Worm (Caenorhabditis elegans): Measurements from ENCODE around the gene actl-1.

Gene actl-1

ce11 chrX:6509813-6510212 is 10.2 kb upstream of the actl-1 start:
- TF ChIP-seq nhr-76 (tag; optimal IDR thresholded peaks at IDR 0.05): no peak
- peak; percentile 69 for TF ChIP-seq unc-62 (GFP tag; optimal IDR thresholded peaks at IDR 0.05)
- no peak for TF ChIP-seq ceh-43 (GFP tag; optimal IDR thresholded peaks at IDR 0.05)
- peak; percentile 98 for TF ChIP-seq hlh-1 (tag; optimal IDR thresholded peaks at IDR 0.05)
- TF ChIP-seq blmp-1 (tag; optimal IDR thresholded peaks at IDR 0.05): no peak
- TF ChIP-seq nhr-28 (tag; optimal IDR thresholded peaks at IDR 0.05): no peak
- TF ChIP-seq sem-2 (GFP tag; optimal IDR thresholded peaks at IDR 0.05): no peak
- TF ChIP-seq unc-120 (tag; optimal IDR thresholded peaks at IDR 0.05; ENCODE audit: poor library complexity, severe bottlenecking): peak; percentile 73

ce11 chrX:6507734-6508133 is 8.1 kb upstream of the actl-1 start:
- TF ChIP-seq hlh-1 (tag; optimal IDR thresholded peaks at IDR 0.05) (peak; percentile 51), blmp-1 (tag; optimal IDR thresholded peaks at IDR 0.05) (no peak)

ce11 chrX:6505662-6506061 is 6.0 kb upstream of the actl-1 start, which contains the start of gene glr-8:
glr-8 (plus strand) TSS chrX:6505980.
- no peak for TF ChIP-seq tbx-8 (GFP tag; optimal IDR thresholded peaks at IDR 0.05)
- no peak for TF ChIP-seq unc-62 (GFP tag; optimal IDR thresholded peaks at IDR 0.05)
- TF ChIP-seq nhr-28 (tag; optimal IDR thresholded peaks at IDR 0.05): no peak
- no peak for TF ChIP-seq sptf-1 (tag; optimal IDR thresholded peaks at IDR 0.05)
- no peak for TF ChIP-seq bed-3 (GFP tag; optimal IDR thresholded peaks at IDR 0.05)
- no peak for TF ChIP-seq mep-1 (tag; optimal IDR thresholded peaks at IDR 0.05)
- TF ChIP-seq cnd-1 (tag; optimal IDR thresholded peaks at IDR 0.05): no peak
- no peak for TF ChIP-seq blmp-1 (tag; optimal IDR thresholded peaks at IDR 0.05)
- TF ChIP-seq unc-120 (tag; optimal IDR thresholded peaks at IDR 0.05; ENCODE audit: poor library complexity, severe bottlenecking): no peak
- no peak for TF ChIP-seq mls-2 (tag; optimal IDR thresholded peaks at IDR 0.05)
- TF ChIP-seq ceh-39 (tag; optimal IDR thresholded peaks at IDR 0.05): no peak
- TF ChIP-seq snpc-4 (tag; optimal IDR thresholded peaks at IDR 0.05): no peak
- no peak for TF ChIP-seq ztf-11 (tag; optimal IDR thresholded peaks at IDR 0.05)

- TF ChIP-seq zip-8 (tag; optimal IDR thresholded peaks at IDR 0.05) (no peak), sptf-1 (tag; optimal IDR thresholded peaks at IDR 0.05) (peak; percentile 42), drap-1 (GFP tag; optimal IDR thresholded peaks at IDR 0.05) (peak; percentile 23), ces-1 (GFP tag; optimal IDR thresholded peaks at IDR 0.05) (peak; percentile 29), mep-1 (tag; optimal IDR thresholded peaks at IDR 0.05) (peak; percentile 22)
Measured at ce11 chrX:6505008-6505407, 5.4 kb upstream of the actl-1 start, which contains the start of gene cdf-1. cdf-1 (minus strand) TSS chrX:6505143.

ce11 chrX:6503148-6503547 is 3.5 kb upstream of the actl-1 start:
- TF ChIP-seq elt-1 (tag; optimal IDR thresholded peaks at IDR 0.05; ENCODE audit: borderline replicate concordance, insufficient read depth): no peak
- no peak for TF ChIP-seq cnd-1 (tag; optimal IDR thresholded peaks at IDR 0.05)
- no peak for TF ChIP-seq bed-3 (GFP tag; optimal IDR thresholded peaks at IDR 0.05)
- TF ChIP-seq nhr-76 (tag; optimal IDR thresholded peaks at IDR 0.05): no peak
- no peak for TF ChIP-seq sptf-1 (tag; optimal IDR thresholded peaks at IDR 0.05)
- TF ChIP-seq hlh-1 (tag; optimal IDR thresholded peaks at IDR 0.05): no peak

ce11 chrX:6484780-6485179 is 14.9 kb downstream of the actl-1 start, which contains the start of gene gar-1:
gar-1 (minus strand) TSS chrX:6484880.
- TF ChIP-seq unc-62 (GFP tag; optimal IDR thresholded peaks at IDR 0.05) (no peak), snpc-4 (tag; optimal IDR thresholded peaks at IDR 0.05) (no peak), sem-2 (GFP tag; optimal IDR thresholded peaks at IDR 0.05) (no peak), zip-8 (tag; optimal IDR thresholded peaks at IDR 0.05) (no peak), cnd-1 (tag; optimal IDR thresholded peaks at IDR 0.05) (no peak), ceh-83 (GFP tag; optimal IDR thresholded peaks at IDR 0.05) (no peak), drap-1 (GFP tag; optimal IDR thresholded peaks at IDR 0.05) (no peak)

- no peak for TF ChIP-seq lsy-2 (tag; optimal IDR thresholded peaks at IDR 0.05)
- TF ChIP-seq cnd-1 (tag; optimal IDR thresholded peaks at IDR 0.05): no peak
- no peak for TF ChIP-seq lin-13 (tag; optimal IDR thresholded peaks at IDR 0.05)
- no peak for TF ChIP-seq nhr-12 (tag; optimal IDR thresholded peaks at IDR 0.05)
- TF ChIP-seq ceh-39 (tag; optimal IDR thresholded peaks at IDR 0.05): no peak
- TF ChIP-seq sptf-1 (tag; optimal IDR thresholded peaks at IDR 0.05): no peak
- no peak for TF ChIP-seq nhr-2 (tag; optimal IDR thresholded peaks at IDR 0.05)
- TF ChIP-seq snpc-4 (tag; optimal IDR thresholded peaks at IDR 0.05): no peak
- TF ChIP-seq bed-3 (GFP tag; optimal IDR thresholded peaks at IDR 0.05): no peak
Measured at ce11 chrX:6476540-6476939, 23.1 kb downstream of the actl-1 start, which contains the start of gene C15B12.1. C15B12.1 (plus strand) TSS chrX:6476810.

Data from whole organism, mixed stage, embryonic.